Fruit fly (Drosophila melanogaster) whole organism: Measurements from ENCODE around the gene tsl.

Source experiments
- CG8478 ChIP-seq: fragments of >200 bp; optimal IDR thresholded peaks from 2 replicates; lab custom pipeline; 2018; ENCODE audit warnings: inconsistent platforms
- Dll ChIP-seq: fragments of >200 bp; optimal IDR thresholded peaks from 2 replicates; lab custom pipeline; 2017
- EcR ChIP-seq, 2 experiments: fragments of >200 bp; optimal IDR thresholded peaks; 2 replicates each; lab custom pipeline; 2017; ENCODE audit warnings: missing biosample characterization in 2 of 2, missing genetic modification characterization in 2 of 2, missing genetic modification reagents in 2 of 2
- pan ChIP-seq: fragments of >200 bp; optimal IDR thresholded peaks from 2 replicates; lab custom pipeline; 2017
- psq ChIP-seq: fragments of >200 bp; optimal IDR thresholded peaks from 2 replicates; lab custom pipeline; 2017
- usp ChIP-seq: fragments of >200 bp; optimal IDR thresholded peaks from 2 replicates; lab custom pipeline; 2017; ENCODE audit warnings: missing biosample characterization, missing genetic modification characterization, mixed read lengths

DNA sequence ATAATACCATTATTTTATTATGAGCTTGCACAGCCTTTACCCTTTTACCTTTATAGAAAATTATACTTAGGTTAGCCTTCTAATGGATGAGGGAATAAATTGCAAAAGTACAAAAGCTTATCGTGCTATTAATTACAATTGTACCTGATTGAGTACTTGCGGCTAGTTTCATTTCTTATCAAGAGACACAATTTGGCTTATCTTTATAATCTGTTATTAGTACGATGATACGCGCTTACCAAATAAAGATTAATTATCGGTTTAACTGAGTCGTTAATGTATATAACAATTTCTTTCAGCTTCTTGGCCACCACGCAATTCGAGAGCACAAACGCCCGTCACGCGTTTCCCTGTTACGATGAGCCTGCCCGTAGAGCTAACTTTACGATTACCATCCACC is 36.4 kb downstream of the tsl start:
- TF ChIP-seq CG8478 (lab: Kevin White, UChicago) (no peak), Dll (lab: Kevin White, UChicago) (no peak), psq (lab: Kevin White, UChicago) (no peak), pan (no peak), EcR (GFP tag; optimal IDR thresholded peaks at IDR 0.05; lab: Kevin White, UChicago) (no peak), usp (GFP tag; lab: Kevin White, UChicago) (no peak)
